Worm (Caenorhabditis elegans) whole organism, L3 larva: ENCODE measurements around the gene T05G5.1.

Experiments used
- aly-2 ChIP-seq: fragments of 150-350 bp; optimal IDR thresholded peaks from 2 replicates; lab custom pipeline; 2014; ENCODE audit warnings: missing biosample characterization, missing genetic modification characterization
- eor-1 ChIP-seq, 2 experiments: fragments of 150-350 bp; optimal IDR thresholded peaks; 2 replicates each; lab custom pipeline; 2014 to 2018; ENCODE audit warnings: missing biosample characterization in 2 of 2, missing genetic modification characterization in 2 of 2
- fkh-10 ChIP-seq: sonication (generic microtip); optimal IDR thresholded peaks from 2 replicates; lab custom pipeline; 2017; ENCODE audit warnings: missing biosample characterization, missing genetic modification reagents, missing genetic modification characterization
- fos-1 ChIP-seq: fragments of 150-350 bp; optimal IDR thresholded peaks from 2 replicates; lab custom pipeline; 2014; ENCODE audit warnings: missing biosample characterization, missing genetic modification characterization
- jun-1 ChIP-seq: fragments of 150-350 bp; optimal IDR thresholded peaks from 2 replicates; lab custom pipeline; 2014; ENCODE audit warnings: missing biosample characterization, missing genetic modification reagents, missing genetic modification characterization
- lin-15B ChIP-seq: fragments of 150-350 bp; optimal IDR thresholded peaks from 2 replicates; lab custom pipeline; 2014; ENCODE audit warnings: missing biosample characterization, missing genetic modification characterization
- lsy-12 ChIP-seq: sonication (generic microtip); optimal IDR thresholded peaks from 2 replicates; lab custom pipeline; 2016; ENCODE audit warnings: mild to moderate bottlenecking, missing genetic modification characterization, missing compliant biosample characterization
- nfya-1 ChIP-seq: sonication (generic microtip); optimal IDR thresholded peaks from 2 replicates; lab custom pipeline; 2017; ENCODE audit warnings: missing genetic modification characterization, mild to moderate bottlenecking, missing compliant biosample characterization, antibody characterized with exemption, moderate library complexity; ENCODE audit not compliant: insufficient read depth
- nhr-12 ChIP-seq: fragments of 150-350 bp; optimal IDR thresholded peaks from 2 replicates; lab custom pipeline; 2014; ENCODE audit warnings: missing biosample characterization, missing genetic modification characterization
- nhr-76 ChIP-seq: fragments of 150-350 bp; sonication (generic microtip); optimal IDR thresholded peaks from 5 replicates; lab custom pipeline; 2014; ENCODE audit warnings: missing biosample characterization, missing genetic modification characterization
- nhr-77 ChIP-seq: fragments of 150-350 bp; optimal IDR thresholded peaks from 2 replicates; lab custom pipeline; 2014; ENCODE audit warnings: missing biosample characterization, missing genetic modification characterization
- snpc-4 ChIP-seq: fragments of 150-350 bp; optimal IDR thresholded peaks from 2 replicates; lab custom pipeline; 2014; ENCODE audit warnings: missing biosample characterization, missing genetic modification characterization
- ztf-11 ChIP-seq: fragments of 150-350 bp; optimal IDR thresholded peaks from 2 replicates; lab custom pipeline; 2014; ENCODE audit warnings: missing biosample characterization, missing genetic modification characterization

- no peak for TF ChIP-seq lsy-12 (tag; lab: Kevin White, UChicago)
- no peak for TF ChIP-seq eor-1 (tag; optimal IDR thresholded peaks at IDR 0.05; lab: Kevin White, UChicago)
- no peak for TF ChIP-seq nhr-77
- no peak for TF ChIP-seq jun-1 (tag; lab: Kevin White, UChicago)
- no peak for TF ChIP-seq nhr-76 (tag; lab: Kevin White, UChicago)
- TF ChIP-seq fos-1, result no peak
- TF ChIP-seq nfya-1 (tag; lab: Kevin White, UChicago), result no peak
- no peak for TF ChIP-seq snpc-4 (tag; lab: Kevin White, UChicago)
- no peak for TF ChIP-seq aly-2 (tag; lab: Kevin White, UChicago)
- TF ChIP-seq ztf-11 (tag; lab: Kevin White, UChicago), result no peak
- TF ChIP-seq nhr-12 (tag; lab: Kevin White, UChicago), result no peak
- no peak for TF ChIP-seq fkh-10
- TF ChIP-seq lin-15B (tag; lab: Kevin White, UChicago), result no peak
These were observed 2.3 kb upstream of the T05G5.1 start for ce11 chrIII:9745333-9745897.
